Worm (Caenorhabditis elegans): ENCODE data around the gene del-2.

ce11 chrIV:9651234-9651633 is 9.4 kb upstream of the del-2 start, which contains the start of gene chca-1:
- TF ChIP-seq nhr-41 (GFP tag; IDR thresholded peaks at IDR 0.05) (no peak), pha-4 (GFP tag; IDR thresholded peaks at IDR 0.05) (no peak), pha-4 (tag; optimal IDR thresholded peaks at IDR 0.05) (no peak), daf-19 (GFP tag; conservative IDR thresholded peaks at IDR 0.05) (no peak)
